Fruit fly (Drosophila melanogaster) ovary, adult (tissue): ENCODE measurements around the gene Catsup.

ENCODE experiments used
- CG17801 ChIP-seq: fragments of 200-800 bp; optimal IDR thresholded peaks from 2 replicates; lab custom pipeline; 2019; ENCODE audit warnings: missing biosample characterization, mild to moderate bottlenecking, missing genetic modification characterization, moderate library complexity; ENCODE audit not compliant: partially characterized antibody

Gene Catsup

DNA sequence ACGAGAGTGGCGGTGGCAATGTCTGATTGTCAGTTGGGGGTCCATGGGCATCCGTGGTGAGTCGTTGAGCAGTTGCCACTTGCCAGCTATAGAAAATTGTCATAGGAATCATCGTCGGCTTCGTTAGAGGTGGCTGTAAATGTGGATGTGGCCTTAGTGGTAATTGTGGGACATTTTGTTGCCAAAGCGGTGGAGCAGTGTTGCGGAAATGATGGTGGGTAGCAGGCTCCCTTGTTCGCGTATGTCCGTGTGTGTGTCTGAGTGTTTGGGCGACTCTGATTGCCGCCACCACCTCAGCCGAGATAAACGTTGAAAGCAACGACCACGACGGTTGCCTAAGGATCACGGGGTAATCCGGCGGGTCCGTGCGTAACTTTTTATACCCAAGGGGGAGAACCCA lies 24.6 kb upstream of the Catsup start:
- TF ChIP-seq CG17801 (GFP tag; lab: Kevin White, UChicago) = no peak

DNA sequence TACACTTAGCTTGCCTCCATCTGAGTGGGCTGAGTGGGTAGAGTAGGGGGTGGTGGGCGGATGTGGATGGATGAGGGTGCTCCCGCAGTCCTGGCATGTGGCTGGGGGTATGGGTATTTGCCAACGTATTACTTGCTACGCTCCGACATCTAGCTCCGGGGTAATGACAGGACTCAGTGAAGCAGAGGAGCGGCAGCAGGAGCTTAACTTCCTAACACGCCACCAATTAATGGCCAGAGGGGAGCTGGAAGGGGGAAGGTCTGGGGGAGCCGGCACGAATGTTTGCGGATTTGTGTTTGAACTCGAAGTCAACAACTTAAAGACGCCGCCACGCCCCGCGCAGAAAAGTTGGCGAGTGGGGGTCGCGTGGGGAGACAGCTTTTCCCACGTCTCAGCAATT lies 23.4 kb upstream of the Catsup start:
- TF ChIP-seq CG17801 (GFP tag; lab: Kevin White, UChicago) = no peak

- TF ChIP-seq CG17801 (GFP tag; lab: Kevin White, UChicago) = no peak
Measured at dm6 chr2L:19019160-19019592, 22.5 kb upstream of the Catsup start.

DNA sequence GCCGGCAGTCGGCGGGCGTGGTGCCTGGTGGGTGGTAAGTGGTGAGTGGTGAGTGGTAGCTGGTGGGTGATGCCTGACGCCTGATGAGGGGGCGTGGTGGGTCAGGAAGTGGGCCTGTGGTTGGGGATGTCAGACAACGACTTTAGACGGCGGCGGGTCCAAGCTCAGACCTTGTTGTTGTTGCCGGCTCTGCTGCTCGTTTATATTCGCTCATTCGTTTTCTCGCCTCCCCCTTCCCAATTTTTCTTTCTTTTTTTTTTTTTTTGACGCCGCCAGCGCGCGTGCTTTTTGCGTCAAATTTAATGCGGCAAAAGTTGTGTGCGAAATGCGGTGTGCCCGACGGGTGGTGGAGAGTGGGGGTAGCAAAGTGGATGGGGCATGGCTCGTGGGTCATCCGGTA lies 22.0 kb upstream of the Catsup start:
- TF ChIP-seq CG17801 (GFP tag; lab: Kevin White, UChicago) = no peak

DNA sequence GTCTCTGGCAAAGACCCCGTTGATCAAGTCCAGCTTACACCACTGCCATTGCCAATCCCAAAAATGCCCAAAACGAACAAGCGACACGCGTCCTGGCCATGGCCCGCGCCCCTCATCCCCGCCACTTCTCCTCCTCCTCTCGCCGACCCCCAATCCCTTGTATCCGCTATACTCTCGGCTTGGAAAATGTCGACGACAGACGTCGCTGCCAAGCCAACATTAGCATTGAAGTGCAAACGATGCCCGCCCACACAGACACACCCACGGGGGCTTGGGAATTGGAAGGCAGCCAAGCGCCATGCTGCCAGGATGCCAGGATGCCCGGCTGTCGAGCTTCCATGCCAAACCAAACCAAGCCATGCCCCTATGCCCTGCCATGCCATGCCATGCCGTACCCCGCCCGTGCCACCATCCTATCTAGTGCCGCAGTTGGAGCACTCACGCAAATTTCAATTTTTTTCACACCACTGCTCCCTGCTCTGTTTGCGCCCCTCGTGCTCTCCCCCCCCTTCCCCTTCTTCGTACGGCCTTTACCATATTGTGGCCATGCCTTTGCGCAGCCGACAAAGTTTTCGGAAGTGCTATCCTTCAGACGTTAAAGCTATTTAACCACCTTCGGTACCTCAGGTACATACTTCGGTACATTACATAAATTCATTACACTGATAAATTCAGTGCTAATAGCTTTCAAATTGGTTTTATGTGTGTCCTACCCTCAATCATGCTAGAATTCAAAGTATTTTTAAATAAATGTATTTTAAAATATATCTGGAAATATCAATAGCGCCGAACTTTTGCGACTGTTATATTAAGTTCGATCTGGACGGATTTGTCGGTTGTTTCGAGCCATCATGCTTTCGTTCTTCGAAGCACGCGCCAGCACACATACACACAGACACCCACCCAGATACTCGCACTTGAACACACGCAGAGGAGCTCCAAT lies 20.1 kb upstream of the Catsup start:
- TF ChIP-seq CG17801 (GFP tag; lab: Kevin White, UChicago) = no peak

- TF ChIP-seq CG17801 (GFP tag; lab: Kevin White, UChicago) = no peak
Measured at dm6 chr2L:19022221-19022516, 19.5 kb upstream of the Catsup start, which contains the start of gene CG15172. Gene CG15172, plus strand, starts transcription at chr2L:19022417.

DNA sequence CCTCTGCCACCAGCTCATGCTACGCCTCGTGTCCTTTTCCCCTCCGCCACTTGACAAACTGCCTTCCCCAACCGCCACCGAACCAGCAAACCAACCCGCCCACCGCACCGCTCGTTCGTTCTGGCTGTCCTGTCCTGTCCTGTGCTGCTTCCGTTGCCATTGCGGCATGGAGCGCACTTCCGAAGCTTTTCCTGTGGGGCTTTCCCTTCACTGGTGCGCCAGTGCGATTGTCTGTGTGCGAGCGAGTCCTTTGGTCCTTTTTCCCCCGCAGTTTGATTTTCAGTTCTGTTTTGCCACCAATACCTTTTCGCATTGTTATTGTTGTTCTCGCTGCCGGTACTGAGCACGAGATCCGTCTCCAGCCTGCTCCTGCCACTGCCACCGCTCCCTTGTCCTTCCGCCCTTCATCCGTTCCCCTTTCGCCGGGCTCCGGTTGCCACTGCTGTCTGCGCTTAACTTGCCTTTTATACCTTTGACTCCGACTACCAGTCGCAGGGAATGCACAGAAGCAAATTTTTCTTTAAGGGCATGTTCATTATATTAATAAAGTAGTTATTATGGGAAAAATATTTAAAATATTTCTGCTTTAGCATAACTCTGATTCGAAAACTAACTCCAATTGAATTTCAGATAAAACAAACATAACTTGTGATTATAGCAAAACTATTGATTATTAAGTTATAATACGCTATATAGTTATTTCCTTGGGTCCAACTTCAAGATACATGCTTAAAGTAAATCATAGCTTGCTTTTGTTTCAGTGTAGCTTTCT lies 17.5 kb upstream of the Catsup start:
- no peak for TF ChIP-seq CG17801 (GFP tag; lab: Kevin White, UChicago)

dm6 chr2L:19024744-19025059 lies 17.0 kb upstream of the Catsup start:
- TF ChIP-seq CG17801 (GFP tag; lab: Kevin White, UChicago) = no peak

DNA sequence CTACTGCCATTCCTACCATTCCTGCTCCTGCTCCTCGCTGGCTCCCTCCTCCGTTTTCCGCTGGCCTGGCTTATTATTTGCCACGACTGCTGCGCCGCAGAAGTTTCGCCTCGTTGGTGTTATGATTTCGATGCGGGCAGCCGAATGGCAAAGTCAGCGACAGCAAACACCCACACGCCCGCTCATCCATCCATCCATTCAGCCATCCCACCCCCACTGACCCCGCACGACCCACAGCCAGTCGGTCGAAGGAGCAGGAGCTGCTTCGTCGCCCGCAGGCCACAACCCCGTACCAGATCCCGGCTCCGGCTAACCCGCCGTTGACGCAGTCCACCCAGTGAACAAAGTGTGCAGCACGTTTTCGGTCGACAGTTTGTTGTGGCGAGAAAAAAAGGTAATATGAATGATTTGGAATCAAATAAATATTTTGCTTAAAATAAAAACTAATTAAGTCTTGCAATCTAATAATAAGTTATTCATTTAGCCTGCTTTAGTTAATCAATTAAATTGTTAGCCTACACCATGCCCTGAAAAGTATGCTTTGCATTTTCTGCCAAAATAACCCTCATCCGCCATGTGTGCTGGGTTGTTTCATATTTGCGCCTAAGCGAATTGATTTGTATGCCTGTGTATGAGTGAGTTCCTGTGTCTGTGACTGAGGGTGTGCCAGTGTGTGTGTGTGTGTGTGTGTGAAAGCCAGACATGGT lies 15.0 kb upstream of the Catsup start:
- TF ChIP-seq CG17801 (GFP tag; lab: Kevin White, UChicago) = no peak

- no peak for TF ChIP-seq CG17801 (GFP tag; lab: Kevin White, UChicago)
Measured at dm6 chr2L:19027246-19027886, 14.3 kb upstream of the Catsup start, which contains the start of gene Sidpn. Gene Sidpn, plus strand, starts transcription at chr2L:19027710.

- TF ChIP-seq CG17801 (GFP tag; lab: Kevin White, UChicago) = peak; percentile 32
Measured at dm6 chr2L:19033288-19033687, 8.4 kb upstream of the Catsup start, which contains the start of gene hook. Gene hook, minus strand, starts transcription at chr2L:19033498.

dm6 chr2L:19034213-19034929 lies 7.3 kb upstream of the Catsup start, which contains the start of the genes mib2 and CG31800:
Gene mib2, plus strand, starts transcription at chr2L:19034444.
Gene CG31800, minus strand, starts transcription at chr2L:19034576.
- TF ChIP-seq CG17801 (GFP tag; lab: Kevin White, UChicago) = peak; percentile 11

DNA sequence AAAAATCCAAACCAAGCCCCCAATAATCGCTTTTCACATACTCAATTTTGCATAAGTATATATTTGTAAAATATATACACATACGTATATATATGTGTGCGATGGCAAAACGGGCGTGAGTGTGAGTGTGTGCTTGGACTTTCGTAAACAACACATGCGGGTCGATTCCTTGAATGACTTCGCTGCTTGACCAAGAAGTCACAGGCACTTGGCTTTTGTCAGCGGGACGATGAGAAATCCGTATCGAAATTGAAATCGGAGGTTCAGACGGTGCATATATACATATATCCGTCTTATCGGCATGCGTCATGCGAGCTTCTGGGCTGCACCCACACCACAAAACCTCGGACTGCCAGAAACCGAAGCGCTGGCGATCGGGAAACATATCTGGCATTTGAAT lies 6.6 kb upstream of the Catsup start:
- TF ChIP-seq CG17801 (GFP tag; lab: Kevin White, UChicago) = no peak
